Fruit fly (Drosophila melanogaster) whole organism, embryonic: ENCODE results near the gene Crz.

ENCODE experiments used
- Aef1 ChIP-seq: fragments of 200-800 bp; sonication (Bioruptor generic); IDR thresholded peaks from 3 replicates; pipeline ENCODE4 v1.3.6; 2022; ENCODE audit warnings: missing biosample characterization, missing genetic modification characterization
- CG12155 ChIP-seq: fragments of 200-800 bp; sonication (Bioruptor generic); optimal IDR thresholded peaks from 3 replicates; lab custom pipeline; 2016; ENCODE audit warnings: missing biosample characterization, missing genetic modification characterization
- CG13624 ChIP-seq: fragments of 200-800 bp; sonication (Bioruptor generic); optimal IDR thresholded peaks from 2 replicates; lab custom pipeline; 2016; ENCODE audit warnings: missing biosample characterization, missing genetic modification characterization
- CG14441 ChIP-seq: fragments of 200-800 bp; sonication (Bioruptor generic); IDR thresholded peaks from 2 replicates; pipeline ENCODE4 v1.3.6; 2022; ENCODE audit warnings: missing biosample characterization, missing genetic modification characterization
- CG14860 ChIP-seq: fragments of 200-800 bp; sonication (Bioruptor generic); IDR thresholded peaks from 3 replicates; pipeline ENCODE4 v1.3.6; 2022; ENCODE audit warnings: missing biosample characterization, missing genetic modification characterization; ENCODE audit not compliant: partially characterized antibody
- CG17802 ChIP-seq: fragments of 200-800 bp; sonication (Bioruptor generic); optimal IDR thresholded peaks from 2 replicates; lab custom pipeline; 2018; ENCODE audit warnings: missing biosample characterization, mild to moderate bottlenecking, missing genetic modification characterization, moderate library complexity
- CG17829 ChIP-seq: fragments of 200-800 bp; optimal IDR thresholded peaks from 2 replicates; lab custom pipeline; 2019; ENCODE audit warnings: missing biosample characterization, mild to moderate bottlenecking, missing genetic modification characterization, moderate library complexity
- CG17912 ChIP-seq: fragments of 200-800 bp; sonication (Bioruptor generic); optimal IDR thresholded peaks from 2 replicates; lab custom pipeline; 2018; ENCODE audit warnings: missing biosample characterization, mild to moderate bottlenecking, missing genetic modification characterization
- CG18476 ChIP-seq: fragments of 200-800 bp; sonication (Bioruptor generic); optimal IDR thresholded peaks from 2 replicates; lab custom pipeline; 2016; ENCODE audit warnings: missing biosample characterization, mild to moderate bottlenecking, missing genetic modification characterization
- CG2889 ChIP-seq: fragments of 200-800 bp; sonication (Bioruptor generic); IDR thresholded peaks from 3 replicates; pipeline ENCODE4 v1.3.6; 2022; ENCODE audit warnings: missing biosample characterization, missing genetic modification characterization
- CG33213 ChIP-seq: fragments of 200-800 bp; sonication (Bioruptor generic); optimal IDR thresholded peaks from 3 replicates; lab custom pipeline; 2016; ENCODE audit warnings: missing biosample characterization, missing genetic modification characterization
- CG4617 ChIP-seq: fragments of 200-800 bp; sonication (Bioruptor generic); optimal IDR thresholded peaks from 3 replicates; lab custom pipeline; 2016; ENCODE audit warnings: missing biosample characterization, missing genetic modification characterization, borderline replicate concordance
- CG8388 ChIP-seq: fragments of 200-800 bp; sonication (Bioruptor generic); optimal IDR thresholded peaks from 2 replicates; lab custom pipeline; 2019; ENCODE audit warnings: missing biosample characterization, mild to moderate bottlenecking, missing genetic modification characterization, moderate library complexity
- CG8924 ChIP-seq: fragments of 200-800 bp; optimal IDR thresholded peaks from 3 replicates; lab custom pipeline; 2019; ENCODE audit warnings: missing biosample characterization, mild to moderate bottlenecking, missing genetic modification characterization, moderate library complexity
- CG8944 ChIP-seq: fragments of 200-800 bp; sonication (Bioruptor generic); optimal IDR thresholded peaks from 3 replicates; lab custom pipeline; 2016; ENCODE audit warnings: missing biosample characterization, missing genetic modification characterization
- CG9215 ChIP-seq: fragments of 200-800 bp; sonication (Bioruptor generic); IDR thresholded peaks from 2 replicates; pipeline ENCODE4 v1.3.6; 2022; ENCODE audit warnings: missing biosample characterization, missing genetic modification characterization
- CG9437 ChIP-seq: fragments of 200-800 bp; sonication (Bioruptor generic); optimal IDR thresholded peaks from 2 replicates; lab custom pipeline; 2018; ENCODE audit warnings: missing biosample characterization, mild to moderate bottlenecking, missing genetic modification characterization
- CHES-1-like ChIP-seq: fragments of 200-800 bp; sonication (Bioruptor generic); optimal IDR thresholded peaks from 2 replicates; lab custom pipeline; 2016; ENCODE audit warnings: missing biosample characterization, missing genetic modification characterization
- Dll ChIP-seq: fragments of 200-800 bp; sonication (Bioruptor generic); IDR thresholded peaks from 4 replicates; pipeline ENCODE4 v1.3.6; 2022; ENCODE audit warnings: missing biosample characterization, missing genetic modification characterization; ENCODE audit not compliant: partially characterized antibody
- Eip74EF ChIP-seq, 2 experiments: fragments of 200-800 bp in 1 of 2; fragments of >200 bp in 1 of 2; sonication (Bioruptor generic) in 1 of 2; optimal IDR thresholded peaks; 2 replicates each; lab custom pipeline; 2017 to 2019; ENCODE audit warnings: missing biosample characterization in 2 of 2, missing genetic modification characterization in 2 of 2, mild to moderate bottlenecking in 1 of 2, moderate library complexity in 1 of 2
- HLH3B ChIP-seq: fragments of 200-800 bp; sonication (Bioruptor generic); IDR thresholded peaks from 2 replicates; pipeline ENCODE4 v1.3.6; 2022; ENCODE audit warnings: missing biosample characterization, missing genetic modification characterization
- Lpt ChIP-seq: fragments of >200 bp; optimal IDR thresholded peaks from 2 replicates; lab custom pipeline; 2018; ENCODE audit warnings: missing biosample characterization, missing genetic modification characterization
- Nf-YA ChIP-seq: fragments of 200-800 bp; sonication (Bioruptor generic); IDR thresholded peaks from 2 replicates; pipeline ENCODE4 v1.3.6; 2022; ENCODE audit warnings: missing biosample characterization, missing genetic modification characterization
- PHDP ChIP-seq: fragments of 200-800 bp; sonication (Bioruptor generic); optimal IDR thresholded peaks from 3 replicates; lab custom pipeline; 2018; ENCODE audit warnings: missing biosample characterization, mild to moderate bottlenecking, missing genetic modification characterization, moderate library complexity
- Sry-δ ChIP-seq: fragments of 200-800 bp; sonication (Bioruptor generic); optimal IDR thresholded peaks from 2 replicates; lab custom pipeline; 2016; ENCODE audit warnings: missing biosample characterization, missing genetic modification characterization
- Xbp1 ChIP-seq: fragments of 200-800 bp; sonication (Bioruptor generic); optimal IDR thresholded peaks from 3 replicates; lab custom pipeline; 2016; ENCODE audit warnings: missing biosample characterization, mild to moderate bottlenecking, missing genetic modification characterization
- YL-1 ChIP-seq: fragments of 200-800 bp; sonication (Bioruptor generic); optimal IDR thresholded peaks from 3 replicates; lab custom pipeline; 2017; ENCODE audit warnings: missing biosample characterization, mild to moderate bottlenecking, missing genetic modification characterization
- amos ChIP-seq: fragments of 200-800 bp; sonication (Bioruptor generic); IDR thresholded peaks from 2 replicates; pipeline ENCODE4 v1.3.6; 2022; ENCODE audit warnings: missing biosample characterization, missing genetic modification characterization; ENCODE audit not compliant: partially characterized antibody
- ara ChIP-seq: fragments of 200-800 bp; sonication (Bioruptor generic); IDR thresholded peaks from 2 replicates; pipeline ENCODE4 v1.3.6; 2022; ENCODE audit warnings: missing biosample characterization, missing genetic modification characterization
- chm ChIP-seq: fragments of 200-800 bp; sonication (Bioruptor generic); IDR thresholded peaks from 2 replicates; pipeline ENCODE4 v1.3.6; 2022; ENCODE audit warnings: missing biosample characterization, missing genetic modification characterization
- ci ChIP-seq: fragments of 200-800 bp; sonication (Bioruptor generic); IDR thresholded peaks from 3 replicates; pipeline ENCODE4 v1.3.6; 2022; ENCODE audit warnings: missing biosample characterization, missing genetic modification characterization
- dimm ChIP-seq: fragments of 200-800 bp; sonication (Bioruptor generic); IDR thresholded peaks from 2 replicates; pipeline ENCODE4 v1.3.6; 2022; ENCODE audit warnings: missing biosample characterization, missing genetic modification characterization
- disco-r ChIP-seq: fragments of 200-800 bp; sonication (Bioruptor generic); optimal IDR thresholded peaks from 2 replicates; lab custom pipeline; 2016; ENCODE audit warnings: missing biosample characterization, missing genetic modification characterization
- dm ChIP-seq: fragments of 200-800 bp; sonication (Bioruptor generic); optimal IDR thresholded peaks from 3 replicates; lab custom pipeline; 2016; ENCODE audit warnings: missing biosample characterization, missing genetic modification characterization
- exex ChIP-seq: fragments of 200-800 bp; sonication (Bioruptor generic); optimal IDR thresholded peaks from 4 replicates; lab custom pipeline; 2018; ENCODE audit warnings: missing biosample characterization, mild to moderate bottlenecking, missing genetic modification characterization, moderate library complexity
- grau ChIP-seq: fragments of 200-800 bp; optimal IDR thresholded peaks from 3 replicates; lab custom pipeline; 2019; ENCODE audit warnings: missing biosample characterization, mild to moderate bottlenecking, missing genetic modification characterization, moderate library complexity
- insv ChIP-seq, 2 experiments: fragments of 200-800 bp; sonication (Bioruptor generic); optimal IDR thresholded peaks; 3 replicates each; lab custom pipeline; 2016 to 2018; ENCODE audit warnings: missing biosample characterization in 2 of 2, missing genetic modification characterization in 2 of 2
- inv ChIP-seq: fragments of 200-800 bp; sonication (Bioruptor generic); IDR thresholded peaks from 2 replicates; pipeline ENCODE4 v1.3.6; 2022; ENCODE audit warnings: missing biosample characterization, missing genetic modification characterization; ENCODE audit not compliant: partially characterized antibody
- kah ChIP-seq: fragments of 200-800 bp; sonication (Bioruptor generic); optimal IDR thresholded peaks from 2 replicates; lab custom pipeline; 2018; ENCODE audit warnings: missing biosample characterization, mild to moderate bottlenecking, missing genetic modification characterization
- kni ChIP-seq: fragments of 200-800 bp; sonication (Bioruptor generic); optimal IDR thresholded peaks from 3 replicates; lab custom pipeline; 2017; ENCODE audit warnings: mild to moderate bottlenecking, missing biosample characterization, missing genetic modification reagents, missing genetic modification characterization
- lab ChIP-seq: fragments of 200-800 bp; sonication (Bioruptor generic); optimal IDR thresholded peaks from 3 replicates; lab custom pipeline; 2017; ENCODE audit warnings: missing biosample characterization, missing genetic modification characterization, mild to moderate bottlenecking, moderate library complexity, missing genetic modification reagents
- nerfin-2 ChIP-seq: fragments of 200-800 bp; sonication (Bioruptor generic); IDR thresholded peaks from 2 replicates; pipeline ENCODE4 v1.3.6; 2022; ENCODE audit warnings: missing biosample characterization, missing genetic modification characterization; ENCODE audit not compliant: partially characterized antibody
- pb ChIP-seq: fragments of 200-800 bp; sonication (Bioruptor generic); optimal IDR thresholded peaks from 3 replicates; lab custom pipeline; 2016; ENCODE audit warnings: missing biosample characterization, missing genetic modification characterization
- pfk ChIP-seq: fragments of 200-800 bp; sonication (Bioruptor generic); optimal IDR thresholded peaks from 2 replicates; lab custom pipeline; 2018; ENCODE audit warnings: missing biosample characterization, mild to moderate bottlenecking, missing genetic modification characterization, moderate library complexity
- ro ChIP-seq: fragments of 200-800 bp; sonication (Bioruptor generic); IDR thresholded peaks from 2 replicates; pipeline ENCODE4 v1.3.6; 2022; ENCODE audit warnings: missing biosample characterization, missing genetic modification characterization
- sens ChIP-seq: fragments of 200-800 bp; sonication (Bioruptor generic); peaks from one replicate; lab custom pipeline; 2016; ENCODE audit warnings: missing biosample characterization, missing genetic modification characterization
- sens-2 ChIP-seq: fragments of 200-800 bp; sonication (Bioruptor generic); IDR thresholded peaks from 2 replicates; pipeline ENCODE4 v1.3.6; 2022; ENCODE audit warnings: missing biosample characterization, missing genetic modification characterization
- slbo ChIP-seq: fragments of 200-800 bp; sonication (Bioruptor generic); IDR thresholded peaks from 2 replicates; pipeline ENCODE4 v1.3.6; 2022; ENCODE audit warnings: missing biosample characterization, missing genetic modification characterization
- sr ChIP-seq: fragments of 200-800 bp; sonication (Bioruptor generic); IDR thresholded peaks from 3 replicates; pipeline ENCODE4 v1.3.6; 2022; ENCODE audit warnings: missing biosample characterization, missing genetic modification characterization
- trem ChIP-seq: fragments of 200-800 bp; optimal IDR thresholded peaks from 3 replicates; lab custom pipeline; 2019; ENCODE audit warnings: missing biosample characterization, mild to moderate bottlenecking, missing genetic modification characterization, moderate library complexity

Crz gene

dm6 chr3R:14283754-14284421 lies 30.8 kb upstream of the Crz start (continued):
- TF ChIP-seq CG17802 (peak; percentile 90), pfk (no peak), Eip74EF (GFP tag; optimal IDR thresholded peaks at IDR 0.05; lab: Kevin White, UChicago) (peak in 1 of 2 experiments; percentile 99), Xbp1 (GFP tag; lab: Kevin White, UChicago) (peak; percentile 99), nerfin-2 (GFP tag; lab: Robert Waterston, UW) (no peak), ci (no peak), disco-r (GFP tag; lab: Kevin White, UChicago) (peak; percentile 90), dm (peak; percentile 88), inv (GFP tag; lab: Robert Waterston, UW) (no peak), ro (GFP tag; lab: Robert Waterston, UW) (no peak), CG8944 (GFP tag; lab: Kevin White, UChicago) (peak; percentile 88), Aef1 (GFP tag; lab: Robert Waterston, UW) (no peak), CG12155 (GFP tag; lab: Kevin White, UChicago) (peak; percentile 97), dimm (GFP tag; lab: Robert Waterston, UW) (no peak), CG9215 (GFP tag; lab: Robert Waterston, UW) (no peak), insv (GFP tag; optimal IDR thresholded peaks at IDR 0.05; lab: Kevin White, UChicago) (peak in 1 of 2 experiments; percentile 72), sens-2 (GFP tag; lab: Robert Waterston, UW) (no peak), YL-1 (GFP tag; lab: Kevin White, UChicago) (peak; percentile 93), CG33213 (GFP tag; lab: Kevin White, UChicago) (peak; percentile 90), kni (peak; percentile 93), CG8924 (tag; lab: Kevin White, UChicago) (peak; percentile 99), amos (GFP tag; lab: Robert Waterston, UW) (no peak), HLH3B (no peak), sr (no peak), sens (GFP tag; lab: Kevin White, UChicago) (peak; percentile 99), Dll (GFP tag; lab: Robert Waterston, UW) (no peak), CG17829 (tag; lab: Kevin White, UChicago) (peak; percentile 99), chm (no peak), trem (tag; lab: Kevin White, UChicago) (peak; percentile 95), slbo (no peak), PHDP (tag; lab: Kevin White, UChicago) (peak; percentile 99), CG14441 (GFP tag; lab: Robert Waterston, UW) (no peak), exex (tag; lab: Kevin White, UChicago) (peak; percentile 75), CG18476 (GFP tag; lab: Kevin White, UChicago) (peak; percentile 98), CG17912 (GFP tag; lab: Kevin White, UChicago) (peak; percentile 93), CHES-1-like (GFP tag; lab: Kevin White, UChicago) (peak; percentile 93), Sry-δ (GFP tag; lab: Kevin White, UChicago) (peak; percentile 28), kah (GFP tag; lab: Kevin White, UChicago) (peak; percentile 94), lab (GFP tag; lab: Kevin White, UChicago) (peak; percentile 99), pb (peak; percentile 67), grau (tag; lab: Kevin White, UChicago) (peak; percentile 98), Nf-YA (GFP tag; lab: Robert Waterston, UW) (no peak), ara (GFP tag; lab: Robert Waterston, UW) (no peak), CG9437 (GFP tag; lab: Kevin White, UChicago) (peak; percentile 95), CG2889 (no peak), CG14860 (GFP tag; lab: Robert Waterston, UW) (no peak), CG8388 (peak; percentile 98), CG4617 (GFP tag; lab: Kevin White, UChicago) (peak; percentile 98), Lpt (GFP tag; lab: Kevin White, UChicago) (no peak), CG13624 (GFP tag; lab: Kevin White, UChicago) (peak; percentile 94)
